Fruit fly (Drosophila melanogaster): ENCODE results near the gene CG11600.

The CG11600 gene

DNA sequence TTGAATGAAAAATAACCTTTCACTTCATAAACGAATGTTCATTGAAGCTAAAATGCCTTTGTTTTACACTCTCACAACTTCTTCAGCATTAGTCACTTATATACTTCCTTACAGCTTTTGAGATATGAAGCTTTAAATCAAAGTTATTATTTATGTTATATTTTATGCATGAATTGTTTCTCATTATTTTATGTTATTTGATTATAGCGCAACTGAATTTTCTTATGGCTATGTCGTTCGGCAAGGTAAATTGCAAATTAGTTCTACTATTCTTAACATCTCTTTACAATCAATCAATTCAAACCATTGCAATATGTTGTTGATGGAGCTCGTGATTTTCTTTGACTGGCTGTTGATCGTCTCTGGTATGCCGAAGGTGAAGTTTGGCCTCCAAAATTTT is at the start of gene CG11600:
TSS of gene CG11600 (plus strand) at position 301 of the 400 bp plus-strand sequence.
- no peak for TF ChIP-seq svp (GFP tag)
- TF ChIP-seq CG3919 (GFP tag; optimal IDR thresholded peaks at IDR 0.05): no peak
- TF ChIP-seq pdm3 (GFP tag; optimal IDR thresholded peaks at IDR 0.05): no peak
- no peak for TF ChIP-seq spab (GFP tag; optimal IDR thresholded peaks at IDR 0.05)
- TF ChIP-seq Eip78C (GFP tag): no peak
- TF ChIP-seq Smox (GFP tag; optimal IDR thresholded peaks at IDR 0.05): no peak
- TF ChIP-seq CG10669 (GFP tag; optimal IDR thresholded peaks at IDR 0.05): no peak
- TF ChIP-seq lz (GFP tag; optimal IDR thresholded peaks at IDR 0.05): no peak
- no peak for TF ChIP-seq OdsH (GFP tag; optimal IDR thresholded peaks at IDR 0.05)
- no peak for TF ChIP-seq CG11762 (GFP tag; optimal IDR thresholded peaks at IDR 0.05; ENCODE audit: insufficient read depth)
- TF ChIP-seq Ets21C (GFP tag; optimal IDR thresholded peaks at IDR 0.05): no peak
- no peak for TF ChIP-seq Sox15 (GFP tag; optimal IDR thresholded peaks at IDR 0.05)
- TF ChIP-seq CG9139 (GFP tag; optimal IDR thresholded peaks at IDR 0.05): no peak
- no peak for TF ChIP-seq CG6276 (GFP tag; optimal IDR thresholded peaks at IDR 0.05)
- no peak for TF ChIP-seq Sox14 (GFP tag; optimal IDR thresholded peaks at IDR 0.05)
- no peak for TF ChIP-seq CG6854 (GFP tag; optimal IDR thresholded peaks at IDR 0.05)
- TF ChIP-seq CG6163 (GFP tag; IDR thresholded peaks at IDR 0.05): no peak
- TF ChIP-seq CG8119 (GFP tag; IDR thresholded peaks at IDR 0.05): no peak

DNA sequence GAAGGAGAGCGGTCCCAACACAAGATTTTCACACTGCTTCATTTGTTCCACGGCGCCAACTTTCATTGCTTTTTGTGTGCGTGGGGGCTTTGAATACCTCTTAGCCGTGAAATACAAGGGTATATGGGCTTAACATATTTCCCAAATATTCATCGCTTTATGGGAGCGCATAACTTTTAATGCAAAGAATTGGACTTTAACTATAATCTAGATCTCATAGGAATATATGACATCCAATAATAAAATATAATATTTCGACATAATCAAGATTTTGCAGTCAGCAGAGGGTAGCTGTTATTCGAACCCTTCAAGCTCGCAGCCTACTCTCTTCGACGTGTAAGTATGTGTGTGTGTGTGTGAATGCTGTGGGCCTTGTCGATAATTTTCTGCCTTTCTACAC is 44.7 kb upstream of the CG11600 start:
- TF ChIP-seq CG6808 (GFP tag; optimal IDR thresholded peaks at IDR 0.05) (no peak), CG32006 (GFP tag; optimal IDR thresholded peaks at IDR 0.05) (peak; percentile 5), fd85E (GFP tag; optimal IDR thresholded peaks at IDR 0.05) (no peak), CG8119 (GFP tag; IDR thresholded peaks at IDR 0.05) (no peak), CG8319 (GFP tag; optimal IDR thresholded peaks at IDR 0.05) (no peak)

DNA sequence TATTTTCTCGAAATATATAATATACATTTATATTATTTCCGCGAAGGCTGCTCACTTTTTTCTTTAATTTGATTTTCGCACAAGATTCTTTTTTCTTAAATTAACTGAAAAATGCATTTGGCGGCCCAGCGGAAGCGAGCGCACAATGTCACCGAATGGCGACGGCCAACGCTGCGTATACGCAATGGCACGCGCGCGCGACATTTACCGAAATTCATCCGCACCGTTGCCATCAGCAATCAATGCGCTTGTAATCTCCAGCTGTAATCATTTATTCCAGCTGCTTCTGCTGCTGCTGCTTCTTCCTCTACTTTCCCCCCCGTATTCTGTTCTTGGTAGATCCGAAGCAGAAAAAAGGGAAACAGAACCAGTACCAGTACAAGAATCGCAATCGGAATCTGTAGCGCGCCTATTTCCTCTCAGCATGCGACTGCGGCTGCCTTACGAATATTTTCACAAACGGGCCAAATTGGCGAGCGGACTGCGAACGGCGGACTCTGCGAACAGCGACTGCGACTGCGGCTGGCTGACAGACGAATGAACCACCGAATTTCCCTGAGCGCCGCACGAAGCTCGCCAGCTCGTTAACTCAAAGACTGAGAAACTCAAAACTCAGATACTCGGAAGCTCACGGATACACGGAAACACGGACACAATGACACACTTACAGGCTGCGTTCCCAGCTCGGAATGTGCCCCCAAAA is 41.0 kb upstream of the CG11600 start, which contains the start of gene Octbeta2R:
TSS of gene Octbeta2R (minus strand) at position 539 of the 703 bp plus-strand sequence.
- TF ChIP-seq dac (GFP tag; optimal IDR thresholded peaks at IDR 0.05) (no peak), CG7368 (GFP tag; optimal IDR thresholded peaks at IDR 0.05) (no peak), svp (GFP tag) (no peak)

DNA sequence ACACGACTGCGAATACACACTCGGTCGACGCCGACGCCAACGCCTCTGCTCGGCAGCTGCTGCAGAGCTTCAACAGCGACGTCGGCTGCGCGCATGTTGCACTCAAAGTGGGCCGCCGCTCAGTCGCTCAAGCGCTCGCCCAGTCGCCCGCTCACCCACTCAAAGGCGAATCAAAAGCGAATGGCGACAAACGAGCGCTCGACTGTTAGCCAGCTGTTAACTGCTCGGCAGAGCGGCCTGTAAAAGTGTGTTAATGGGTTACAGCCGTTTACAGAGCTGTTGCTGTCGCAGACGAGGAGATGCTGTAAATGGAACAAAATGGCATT is 40.5 kb upstream of the CG11600 start:
- TF ChIP-seq vri (GFP tag; optimal IDR thresholded peaks at IDR 0.05) (no peak), net (GFP tag; optimal IDR thresholded peaks at IDR 0.05) (no peak), CG6276 (GFP tag; optimal IDR thresholded peaks at IDR 0.05) (no peak), topi (GFP tag; optimal IDR thresholded peaks at IDR 0.05) (no peak), fkh (GFP tag; optimal IDR thresholded peaks at IDR 0.05) (no peak), spab (GFP tag; optimal IDR thresholded peaks at IDR 0.05) (no peak), CG8119 (GFP tag; IDR thresholded peaks at IDR 0.05) (no peak), CG32006 (GFP tag; optimal IDR thresholded peaks at IDR 0.05) (no peak), ss (GFP tag; optimal IDR thresholded peaks at IDR 0.05) (no peak), cyc (GFP tag; optimal IDR thresholded peaks at IDR 0.05) (no peak), esn (GFP tag; optimal IDR thresholded peaks at IDR 0.05) (no peak), CG15336 (GFP tag; IDR thresholded peaks at IDR 0.05) (no peak), Hr4 (GFP tag; optimal IDR thresholded peaks at IDR 0.05) (no peak), Blimp-1 (GFP tag; optimal IDR thresholded peaks at IDR 0.05) (no peak), dac (GFP tag; optimal IDR thresholded peaks at IDR 0.05) (no peak), CG16779 (tag; optimal IDR thresholded peaks at IDR 0.05) (no peak), CG10631 (GFP tag; optimal IDR thresholded peaks at IDR 0.05) (no peak), CG11762 (GFP tag; optimal IDR thresholded peaks at IDR 0.05; ENCODE audit: insufficient read depth) (no peak), pdm3 (GFP tag; optimal IDR thresholded peaks at IDR 0.05) (no peak)
